Fruit fly (Drosophila melanogaster): ENCODE measurements around the gene Gr39a.

dm6 chr2L:21341706-21342105, 51.2 kb downstream of the Gr39a start:
- TF ChIP-seq EcR (GFP tag; optimal IDR thresholded peaks at IDR 0.05) (no peak), usp (GFP tag; optimal IDR thresholded peaks at IDR 0.05) (no peak), pan (optimal IDR thresholded peaks at IDR 0.05) (no peak)
